Fruit fly (Drosophila melanogaster) whole organism, embryonic: Measurements from ENCODE around the gene ND-B16.6.
A peak's percentile ranks its signal among the peaks of the same experiment; 100 is the strongest.

ENCODE experiments used
- Bdp1 ChIP-seq: fragments of 200-800 bp; sonication (Bioruptor generic); optimal IDR thresholded peaks from 3 replicates; lab custom pipeline; 2016; ENCODE audit warnings: missing biosample characterization, missing genetic modification characterization
- BtbVII ChIP-seq: fragments of 200-800 bp; sonication (Bioruptor generic); optimal IDR thresholded peaks from 3 replicates; lab custom pipeline; 2017; ENCODE audit warnings: missing biosample characterization, mild to moderate bottlenecking, missing genetic modification characterization
- CG10565 ChIP-seq: fragments of 200-800 bp; sonication (Bioruptor generic); optimal IDR thresholded peaks from 3 replicates; lab custom pipeline; 2016; ENCODE audit warnings: missing biosample characterization, mild to moderate bottlenecking, missing genetic modification characterization
- CG12236 ChIP-seq: fragments of 200-800 bp; sonication (Bioruptor generic); optimal IDR thresholded peaks from 2 replicates; lab custom pipeline; 2016; ENCODE audit warnings: missing biosample characterization, missing genetic modification characterization
- CG13424 ChIP-seq: fragments of 200-800 bp; sonication (Bioruptor generic); optimal IDR thresholded peaks from 2 replicates; lab custom pipeline; 2019; ENCODE audit warnings: missing biosample characterization, mild to moderate bottlenecking, missing genetic modification characterization, moderate library complexity
- CG13624 ChIP-seq: fragments of 200-800 bp; sonication (Bioruptor generic); optimal IDR thresholded peaks from 2 replicates; lab custom pipeline; 2016; ENCODE audit warnings: missing biosample characterization, missing genetic modification characterization
- CG14014 ChIP-seq: fragments of 200-800 bp; sonication (Bioruptor generic); IDR thresholded peaks from 2 replicates; pipeline ENCODE4 v1.3.6; 2022; ENCODE audit warnings: missing biosample characterization, missing genetic modification characterization
- CG14860 ChIP-seq: fragments of 200-800 bp; sonication (Bioruptor generic); IDR thresholded peaks from 3 replicates; pipeline ENCODE4 v1.3.6; 2022; ENCODE audit warnings: missing biosample characterization, missing genetic modification characterization; ENCODE audit not compliant: partially characterized antibody
- CG15011 ChIP-seq: fragments of 200-800 bp; sonication (Bioruptor generic); optimal IDR thresholded peaks from 3 replicates; lab custom pipeline; 2018; ENCODE audit warnings: missing biosample characterization, mild to moderate bottlenecking, missing genetic modification characterization
- CG1602 ChIP-seq: fragments of 200-800 bp; sonication (Bioruptor generic); optimal IDR thresholded peaks from 3 replicates; lab custom pipeline; 2016; ENCODE audit warnings: missing biosample characterization, missing genetic modification characterization
- CG16863 ChIP-seq: fragments of 200-800 bp; sonication (Bioruptor generic); optimal IDR thresholded peaks from 3 replicates; lab custom pipeline; 2016; ENCODE audit warnings: missing biosample characterization, missing genetic modification characterization
- CG17328 ChIP-seq: fragments of 200-800 bp; sonication (Bioruptor generic); IDR thresholded peaks from 2 replicates; pipeline ENCODE4 v1.3.6; 2022; ENCODE audit warnings: missing biosample characterization, missing genetic modification characterization
- CG18262 ChIP-seq: fragments of 200-800 bp; optimal IDR thresholded peaks from 3 replicates; lab custom pipeline; 2019; ENCODE audit warnings: missing biosample characterization, mild to moderate bottlenecking, missing genetic modification characterization, moderate library complexity
- CG2116 ChIP-seq: fragments of 200-800 bp; sonication (Bioruptor generic); optimal IDR thresholded peaks from 3 replicates; lab custom pipeline; 2018; ENCODE audit warnings: missing biosample characterization, mild to moderate bottlenecking, missing genetic modification characterization
- CG32767 ChIP-seq: fragments of 200-800 bp; sonication (Bioruptor generic); IDR thresholded peaks from 2 replicates; pipeline ENCODE4 v1.3.6; 2022; ENCODE audit warnings: missing biosample characterization, missing genetic modification characterization
- CG3995 ChIP-seq: fragments of 200-800 bp; sonication (Bioruptor generic); optimal IDR thresholded peaks from 3 replicates; lab custom pipeline; 2016; ENCODE audit warnings: missing biosample characterization, missing genetic modification characterization
- CG4328 ChIP-seq: fragments of 200-800 bp; sonication (Bioruptor generic); optimal IDR thresholded peaks from 3 replicates; lab custom pipeline; 2017; ENCODE audit warnings: missing biosample characterization, missing genetic modification reagents, missing genetic modification characterization
- CG4404 ChIP-seq: fragments of 200-800 bp; sonication (Bioruptor generic); IDR thresholded peaks from 2 replicates; pipeline ENCODE4 v1.3.6; 2022; ENCODE audit warnings: missing biosample characterization, missing genetic modification characterization
- CG4707 ChIP-seq: fragments of 200-800 bp; sonication (Bioruptor generic); optimal IDR thresholded peaks from 2 replicates; lab custom pipeline; 2018; ENCODE audit warnings: missing biosample characterization, mild to moderate bottlenecking, missing genetic modification characterization, moderate library complexity
- CG6765 ChIP-seq: fragments of 200-800 bp; sonication (Bioruptor generic); optimal IDR thresholded peaks from 3 replicates; lab custom pipeline; 2017; ENCODE audit warnings: missing biosample characterization, mild to moderate bottlenecking, missing genetic modification characterization
- CG7987 ChIP-seq: fragments of 200-800 bp; sonication (Bioruptor generic); optimal IDR thresholded peaks from 2 replicates; lab custom pipeline; 2018; ENCODE audit warnings: missing biosample characterization, mild to moderate bottlenecking, missing genetic modification characterization, moderate library complexity
- Fer1 ChIP-seq: fragments of 200-800 bp; sonication (Bioruptor generic); optimal IDR thresholded peaks from 2 replicates; lab custom pipeline; 2017; ENCODE audit warnings: missing biosample characterization, mild to moderate bottlenecking, missing genetic modification characterization
- Gug ChIP-seq: fragments of 200-800 bp; sonication (Bioruptor generic); IDR thresholded peaks from 4 replicates; pipeline ENCODE4 v1.3.6; 2022; ENCODE audit warnings: missing biosample characterization, missing genetic modification characterization
- H2.0 ChIP-seq: fragments of 200-800 bp; sonication (Bioruptor generic); IDR thresholded peaks from 2 replicates; pipeline ENCODE4 v1.3.6; 2022; ENCODE audit warnings: missing biosample characterization, missing genetic modification characterization
- Hand ChIP-seq: fragments of 200-800 bp; sonication (Bioruptor generic); optimal IDR thresholded peaks from 2 replicates; lab custom pipeline; 2017; ENCODE audit warnings: mild to moderate bottlenecking, missing biosample characterization, missing genetic modification reagents, missing genetic modification characterization
- Jarid2 ChIP-seq: fragments of 200-800 bp; sonication (Bioruptor generic); optimal IDR thresholded peaks from 3 replicates; lab custom pipeline; 2017; ENCODE audit warnings: mild to moderate bottlenecking, missing biosample characterization, missing genetic modification reagents, missing genetic modification characterization
- MESR4 ChIP-seq: fragments of 200-800 bp; sonication (Bioruptor generic); optimal IDR thresholded peaks from 2 replicates; lab custom pipeline; 2018; ENCODE audit warnings: missing biosample characterization, mild to moderate bottlenecking, missing genetic modification characterization, moderate library complexity
- Nf-YA ChIP-seq: fragments of 200-800 bp; sonication (Bioruptor generic); IDR thresholded peaks from 2 replicates; pipeline ENCODE4 v1.3.6; 2022; ENCODE audit warnings: missing biosample characterization, missing genetic modification characterization
- Oli ChIP-seq: fragments of 200-800 bp; sonication (Bioruptor generic); optimal IDR thresholded peaks from 2 replicates; lab custom pipeline; 2018; ENCODE audit warnings: missing biosample characterization, mild to moderate bottlenecking, missing genetic modification characterization, moderate library complexity
- Optix ChIP-seq: fragments of 200-800 bp; sonication (Bioruptor generic); IDR thresholded peaks from 3 replicates; pipeline ENCODE4 v1.3.6; 2022; ENCODE audit warnings: missing biosample characterization, missing genetic modification characterization
- Sox102F ChIP-seq: fragments of 200-800 bp; sonication (Bioruptor generic); optimal IDR thresholded peaks from 2 replicates; lab custom pipeline; 2018; ENCODE audit warnings: missing biosample characterization, mild to moderate bottlenecking, missing genetic modification characterization, moderate library complexity
- Spps ChIP-seq: fragments of 200-800 bp; sonication (Bioruptor generic); optimal IDR thresholded peaks from 2 replicates; lab custom pipeline; 2018; ENCODE audit warnings: missing biosample characterization, mild to moderate bottlenecking, missing genetic modification characterization
- Usf ChIP-seq: fragments of 200-800 bp; sonication (Bioruptor generic); optimal IDR thresholded peaks from 2 replicates; lab custom pipeline; 2017; ENCODE audit warnings: missing genotype, missing biosample characterization, missing genetic modification characterization
- cas ChIP-seq: fragments of 200-800 bp; sonication (Bioruptor generic); IDR thresholded peaks from 2 replicates; pipeline ENCODE4 v1.3.6; 2022; ENCODE audit warnings: missing biosample characterization, missing genetic modification characterization
- cg ChIP-seq: fragments of 200-800 bp; sonication (Bioruptor generic); optimal IDR thresholded peaks from 3 replicates; lab custom pipeline; 2019; ENCODE audit warnings: missing biosample characterization, mild to moderate bottlenecking, missing genetic modification characterization, moderate library complexity
- dati ChIP-seq: fragments of 200-800 bp; sonication (Bioruptor generic); IDR thresholded peaks from 2 replicates; pipeline ENCODE4 v1.3.6; 2022; ENCODE audit warnings: missing biosample characterization, missing genetic modification characterization
- esg ChIP-seq: fragments of 200-800 bp; sonication (Bioruptor generic); conservative IDR thresholded peaks from 2 replicates; pipeline ENCODE4 v1.3.6; 2022; ENCODE audit warnings: missing biosample characterization, missing genetic modification characterization
- grn ChIP-seq: fragments of 200-800 bp; sonication (Bioruptor generic); optimal IDR thresholded peaks from 3 replicates; lab custom pipeline; 2017; ENCODE audit warnings: missing biosample characterization, missing genetic modification characterization
- hb ChIP-seq: fragments of 200-800 bp; sonication (Bioruptor generic); IDR thresholded peaks from 3 replicates; pipeline ENCODE4 v1.3.6; 2022; ENCODE audit warnings: missing biosample characterization, missing genetic modification characterization; ENCODE audit not compliant: partially characterized antibody
- hth ChIP-seq: fragments of >200 bp; optimal IDR thresholded peaks from 2 replicates; lab custom pipeline; 2017; ENCODE audit warnings: inconsistent platforms
- lab ChIP-seq: fragments of 200-800 bp; sonication (Bioruptor generic); optimal IDR thresholded peaks from 3 replicates; lab custom pipeline; 2017; ENCODE audit warnings: missing biosample characterization, missing genetic modification characterization, mild to moderate bottlenecking, moderate library complexity, missing genetic modification reagents
- lmd ChIP-seq: fragments of 200-800 bp; sonication (Bioruptor generic); IDR thresholded peaks from 2 replicates; pipeline ENCODE4 v1.3.6; 2022; ENCODE audit warnings: missing biosample characterization, missing genetic modification characterization
- mirr ChIP-seq: fragments of 200-800 bp; sonication (Bioruptor generic); optimal IDR thresholded peaks from 3 replicates; lab custom pipeline; 2018; ENCODE audit warnings: missing biosample characterization, mild to moderate bottlenecking, missing genetic modification characterization
- pb ChIP-seq: fragments of 200-800 bp; sonication (Bioruptor generic); optimal IDR thresholded peaks from 3 replicates; lab custom pipeline; 2016; ENCODE audit warnings: missing biosample characterization, missing genetic modification characterization
- pho ChIP-seq: fragments of 200-800 bp; sonication (Bioruptor generic); optimal IDR thresholded peaks from 2 replicates; lab custom pipeline; 2016; ENCODE audit warnings: missing biosample characterization, missing genetic modification characterization
- phol ChIP-seq: fragments of 200-800 bp; sonication (Bioruptor generic); optimal IDR thresholded peaks from 3 replicates; lab custom pipeline; 2018; ENCODE audit warnings: missing biosample characterization, mild to moderate bottlenecking, missing genetic modification characterization, moderate library complexity
- ranshi ChIP-seq: fragments of 200-800 bp; sonication (Bioruptor generic); IDR thresholded peaks from 2 replicates; pipeline ENCODE4 v1.3.6; 2022; ENCODE audit warnings: missing biosample characterization, missing genetic modification characterization
- rib ChIP-seq: fragments of 200-800 bp; sonication (Bioruptor generic); IDR thresholded peaks from 2 replicates; pipeline ENCODE4 v1.3.6; 2022; ENCODE audit warnings: missing biosample characterization, missing genetic modification characterization
- sqz ChIP-seq: fragments of 200-800 bp; sonication (Bioruptor generic); optimal IDR thresholded peaks from 3 replicates; lab custom pipeline; 2018; ENCODE audit warnings: missing biosample characterization, mild to moderate bottlenecking, missing genetic modification characterization
- tap ChIP-seq: fragments of 200-800 bp; optimal IDR thresholded peaks from 3 replicates; lab custom pipeline; 2019; ENCODE audit warnings: missing biosample characterization, mild to moderate bottlenecking, missing genetic modification characterization, moderate library complexity
- trem ChIP-seq: fragments of 200-800 bp; optimal IDR thresholded peaks from 3 replicates; lab custom pipeline; 2019; ENCODE audit warnings: missing biosample characterization, mild to moderate bottlenecking, missing genetic modification characterization, moderate library complexity
- vnd ChIP-seq: fragments of 200-800 bp; sonication (Bioruptor generic); IDR thresholded peaks from 3 replicates; pipeline ENCODE4 v1.3.6; 2022; ENCODE audit warnings: missing biosample characterization, missing genetic modification characterization; ENCODE audit not compliant: partially characterized antibody

ND-B16.6 gene

dm6 chrX:6372769-6373197 is 22.6 kb upstream of the ND-B16.6 start, which contains the start of gene PpV (continued):
- TF ChIP-seq mirr (GFP tag; lab: Kevin White, UChicago) = no peak
- no peak for TF ChIP-seq tap (tag; lab: Kevin White, UChicago)
- TF ChIP-seq CG18262 (tag; lab: Kevin White, UChicago) = no peak
- no peak for TF ChIP-seq CG16863
- no peak for TF ChIP-seq ranshi (GFP tag; lab: Robert Waterston, UW)
- TF ChIP-seq pb = no peak
- no peak for TF ChIP-seq CG14014 (GFP tag; lab: Robert Waterston, UW)
- TF ChIP-seq CG3995 = peak; percentile 11
- TF ChIP-seq Sox102F = no peak
- TF ChIP-seq CG10565 (GFP tag; lab: Kevin White, UChicago) = no peak
- no peak for TF ChIP-seq Oli
- TF ChIP-seq CG6765 (GFP tag; lab: Kevin White, UChicago) = no peak
- TF ChIP-seq CG12236 (GFP tag; lab: Kevin White, UChicago) = no peak
- no peak for TF ChIP-seq hb (GFP tag; lab: Robert Waterston, UW)
- TF ChIP-seq BtbVII (GFP tag; lab: Kevin White, UChicago) = no peak
- no peak for TF ChIP-seq cas (GFP tag; lab: Robert Waterston, UW)
- no peak for TF ChIP-seq Optix (GFP tag; lab: Robert Waterston, UW)
- peak; percentile 13 for TF ChIP-seq CG13424 (tag; lab: Kevin White, UChicago)
- peak; percentile 64 for TF ChIP-seq phol (tag; lab: Kevin White, UChicago)
- no peak for TF ChIP-seq CG7987 (GFP tag; lab: Kevin White, UChicago)
- TF ChIP-seq CG13624 (GFP tag; lab: Kevin White, UChicago) = no peak
- TF ChIP-seq lab (GFP tag; lab: Kevin White, UChicago) = no peak
- TF ChIP-seq dati = no peak
- no peak for TF ChIP-seq esg (GFP tag; lab: Robert Waterston, UW)
- TF ChIP-seq CG17328 (GFP tag; lab: Robert Waterston, UW) = no peak
- no peak for TF ChIP-seq Hand (GFP tag; lab: Kevin White, UChicago)
- TF ChIP-seq Bdp1 = no peak
- TF ChIP-seq CG32767 (GFP tag; lab: Robert Waterston, UW) = no peak
- peak; percentile 89 for TF ChIP-seq CG2116 (GFP tag; lab: Kevin White, UChicago)
- TF ChIP-seq CG15011 (GFP tag; lab: Kevin White, UChicago) = no peak
- TF ChIP-seq H2.0 (GFP tag; lab: Robert Waterston, UW) = no peak
- no peak for TF ChIP-seq Nf-YA (GFP tag; lab: Robert Waterston, UW)
- no peak for TF ChIP-seq pho (GFP tag; lab: Kevin White, UChicago)
- TF ChIP-seq sqz = no peak
- no peak for TF ChIP-seq lmd (GFP tag; lab: Robert Waterston, UW)
- TF ChIP-seq grn = no peak
- TF ChIP-seq rib (GFP tag; lab: Robert Waterston, UW) = no peak
- no peak for TF ChIP-seq CG14860
- TF ChIP-seq Spps (tag; lab: Kevin White, UChicago) = no peak
- no peak for TF ChIP-seq Gug (GFP tag; lab: Robert Waterston, UW)
- no peak for TF ChIP-seq cg (GFP tag; lab: Kevin White, UChicago)
- TF ChIP-seq hth = no peak
- TF ChIP-seq Usf (GFP tag; lab: Kevin White, UChicago) = no peak
- TF ChIP-seq MESR4 (GFP tag; lab: Kevin White, UChicago) = peak; percentile 72
- no peak for TF ChIP-seq Jarid2 (GFP tag; lab: Kevin White, UChicago)
- no peak for TF ChIP-seq CG4707 (GFP tag; lab: Kevin White, UChicago)
- TF ChIP-seq CG4328 (GFP tag; lab: Kevin White, UChicago) = no peak
- TF ChIP-seq CG1602 (GFP tag; lab: Kevin White, UChicago) = no peak
- TF ChIP-seq Fer1 = no peak
- TF ChIP-seq trem (tag; lab: Kevin White, UChicago) = peak; percentile 78
- TF ChIP-seq CG4404 (GFP tag; lab: Robert Waterston, UW) = no peak
- TF ChIP-seq vnd (GFP tag; lab: Robert Waterston, UW) = no peak
